Worm (Caenorhabditis elegans): ENCODE measurements around the gene srj-15.

- no peak for TF ChIP-seq daf-12 (tag; optimal IDR thresholded peaks at IDR 0.05)
- no peak for TF ChIP-seq nhr-11 (tag; optimal IDR thresholded peaks at IDR 0.05)
- no peak for TF ChIP-seq ceh-82 (tag; optimal IDR thresholded peaks at IDR 0.05)
- TF ChIP-seq pqm-1 (tag; optimal IDR thresholded peaks at IDR 0.05), result peak; percentile 5
- no peak for TF ChIP-seq egl-27 (tag; optimal IDR thresholded peaks at IDR 0.05)
- TF ChIP-seq nhr-77 (tag; optimal IDR thresholded peaks at IDR 0.05), result no peak
These were observed 46.6 kb downstream of the srj-15 start, which contains the start of gene Y32G9A.2 for ce11 chrV:1918030-1918559.

Measured in whole organism, L3 larva.